Comparison of ENCODE assay signal across 1 fruit fly cellular context in genomic region chr3L:11318532-11319170, dm6.
A peak's percentile ranks its signal among the peaks of the same experiment; 100 is the strongest.
TF ChIP-seq lines count a peak whose summit lies in the region.

No protein-coding gene starts in this region.

TF ChIP-seq in whole organism, embryonic, 481 proteins besides CTCF, POLR2A, EP300 and RAD21 (continued from another document):
- TF ChIP-seq D19A (tag; optimal IDR thresholded peaks at IDR 0.05; lab: Kevin White, UChicago) (peak; percentile 85), CG6765 (GFP tag; optimal IDR thresholded peaks at IDR 0.05; lab: Kevin White, UChicago) (peak; percentile 48), Optix (GFP tag; IDR thresholded peaks at IDR 0.05; lab: Robert Waterston, UW) (peak; percentile 79; the same call in 2 of the 3 replicates), CG17568 (GFP tag; optimal IDR thresholded peaks at IDR 0.05; lab: Kevin White, UChicago) (peak; percentile 76), Atf-2 (GFP tag; optimal IDR thresholded peaks at IDR 0.05; lab: Kevin White, UChicago) (peak; percentile 77), pzg (GFP tag; optimal IDR thresholded peaks at IDR 0.05; lab: Kevin White, UChicago) (no peak), tio (GFP tag; optimal IDR thresholded peaks at IDR 0.05; lab: Kevin White, UChicago) (peak; percentile 80), CG8089 (GFP tag; optimal IDR thresholded peaks at IDR 0.05; lab: Kevin White, UChicago) (peak; percentile 78), Kr (GFP tag; optimal IDR thresholded peaks at IDR 0.05; lab: Kevin White, UChicago) (no peak), dmrt99B (tag; optimal IDR thresholded peaks at IDR 0.05; lab: Kevin White, UChicago) (peak; percentile 92), ato (GFP tag; IDR thresholded peaks at IDR 0.05; lab: Robert Waterston, UW; ENCODE audit: partially characterized antibody) (no peak), CG10543 (GFP tag; optimal IDR thresholded peaks at IDR 0.05; lab: Kevin White, UChicago) (peak; percentile 16), Lpt (GFP tag; optimal IDR thresholded peaks at IDR 0.05; lab: Kevin White, UChicago) (no peak), Six4 (GFP tag; optimal IDR thresholded peaks at IDR 0.05; lab: Kevin White, UChicago) (peak; percentile 83), Pdp1 (GFP tag; optimal IDR thresholded peaks at IDR 0.05; lab: Kevin White, UChicago) (peak; percentile 83 to 88), crol (GFP tag; IDR thresholded peaks at IDR 0.05; lab: Robert Waterston, UW) (peak; percentile 21; the same call in 1 of the 2 replicates), ERR (GFP tag; optimal IDR thresholded peaks at IDR 0.05; lab: Kevin White, UChicago) (peak; percentile 48), Gsc (GFP tag; IDR thresholded peaks at IDR 0.05; lab: Robert Waterston, UW) (no peak), gt (GFP tag; IDR thresholded peaks at IDR 0.05; lab: Robert Waterston, UW) (peak; percentile 75), prd (optimal IDR thresholded peaks at IDR 0.05; lab: Kevin White, UChicago) (no peak), prd (GFP tag; IDR thresholded peaks at IDR 0.05; lab: Robert Waterston, UW) (peak; percentile 95), Sox102F (GFP tag; optimal IDR thresholded peaks at IDR 0.05; lab: Kevin White, UChicago) (peak; percentile 93), CG12769 (tag; optimal IDR thresholded peaks at IDR 0.05; lab: Kevin White, UChicago) (peak; percentile 92), D19B (GFP tag; optimal IDR thresholded peaks at IDR 0.05; lab: Kevin White, UChicago) (peak; percentile 46), CG6175 (GFP tag; IDR thresholded peaks at IDR 0.05; lab: Robert Waterston, UW) (peak; percentile 93; the same call in 2 of the 3 replicates), ro (GFP tag; IDR thresholded peaks at IDR 0.05; lab: Robert Waterston, UW) (peak; percentile 78), sc (optimal IDR thresholded peaks at IDR 0.05; lab: Kevin White, UChicago) (no peak), sc (GFP tag; optimal IDR thresholded peaks at IDR 0.05; lab: Kevin White, UChicago) (peak; percentile 61), CG12659 (GFP tag; optimal IDR thresholded peaks at IDR 0.05; lab: Kevin White, UChicago) (peak; percentile 85), CG3407 (GFP tag; optimal IDR thresholded peaks at IDR 0.05; lab: Kevin White, UChicago) (peak; percentile 73), vvl (GFP tag; IDR thresholded peaks at IDR 0.05; lab: Robert Waterston, UW) (peak; percentile 97), Sry-δ (GFP tag; optimal IDR thresholded peaks at IDR 0.05; lab: Kevin White, UChicago) (peak; percentile 55)
